Worm (Caenorhabditis elegans) whole organism, young adult: ENCODE data around the gene K06H6.4.

ENCODE experiments used
- F33H1.4 ChIP-seq: fragments of 200-800 bp; sonication (Bioruptor generic); IDR thresholded peaks from 2 replicates; pipeline ENCODE4 v1.3.6; 2022; ENCODE audit warnings: missing genetic modification reagents, missing genetic modification characterization, missing compliant biosample characterization
- F49E8.2 ChIP-seq: sonication (generic microtip); optimal IDR thresholded peaks from 3 replicates; lab custom pipeline; 2017; ENCODE audit warnings: missing genetic modification characterization, mild to moderate bottlenecking, missing compliant biosample characterization, antibody characterized with exemption, moderate library complexity; ENCODE audit not compliant: insufficient read depth

- TF ChIP-seq F49E8.2 (no peak), F33H1.4 (no peak)
Measured at ce11 chrV:628527-628926, 49.5 kb downstream of the K06H6.4 start, which contains the start of gene F48G7.9.
